Worm (Caenorhabditis elegans) whole organism, L4 larva: ENCODE data around the gene nspc-16.

Source experiments
- D1046.2 ChIP-seq: fragments of 200-800 bp; sonication (Bioruptor generic); IDR thresholded peaks from 2 replicates; pipeline ENCODE4 v1.3.6; 2022; ENCODE audit warnings: missing genetic modification characterization, missing compliant biosample characterization
- F10B5.3 ChIP-seq: sonication (generic microtip); optimal IDR thresholded peaks from 2 replicates; lab custom pipeline; 2016; ENCODE audit warnings: mild to moderate bottlenecking, missing genetic modification characterization, missing compliant biosample characterization
- F37D6.2 ChIP-seq: sonication (generic microtip); optimal IDR thresholded peaks from 2 replicates; lab custom pipeline; 2016; ENCODE audit warnings: mild to moderate bottlenecking, missing genetic modification characterization, missing compliant biosample characterization
- R02D3.7 ChIP-seq: fragments of 150-350 bp; sonication (generic microtip); optimal IDR thresholded peaks from 3 replicates; lab custom pipeline; 2014; ENCODE audit warnings: missing biosample characterization, missing genetic modification characterization
- T26A8.4 ChIP-seq: fragments of 200-800 bp; sonication (Bioruptor generic); IDR thresholded peaks from 2 replicates; pipeline ENCODE4 v1.3.6; 2022; ENCODE audit warnings: missing genetic modification characterization, missing compliant biosample characterization
- Y105C5A.15 ChIP-seq: fragments of 200-800 bp; sonication (Bioruptor generic); IDR thresholded peaks from 2 replicates; pipeline ENCODE4 v1.3.6; 2022; ENCODE audit warnings: missing genetic modification characterization, missing compliant biosample characterization
- Y5F2A.4 ChIP-seq: fragments of 200-800 bp; sonication (Bioruptor generic); optimal IDR thresholded peaks from 2 replicates; lab custom pipeline; 2018; ENCODE audit warnings: mild to moderate bottlenecking, missing genetic modification characterization, missing compliant biosample characterization
- ama-1 ChIP-seq: fragments of 150-350 bp; optimal IDR thresholded peaks from 2 replicates; lab custom pipeline; 2014; ENCODE audit warnings: inconsistent platforms, mixed read lengths
- ceh-20 ChIP-seq: fragments of 200-800 bp; sonication (Bioruptor generic); IDR thresholded peaks from 2 replicates; pipeline ENCODE4 v1.3.6; 2022; ENCODE audit warnings: missing genetic modification reagents, missing genetic modification characterization, missing compliant biosample characterization
- ceh-44 ChIP-seq: fragments of 200-800 bp; sonication (Bioruptor generic); IDR thresholded peaks from 2 replicates; pipeline ENCODE4 v1.3.6; 2022; ENCODE audit warnings: missing genetic modification reagents, missing genetic modification characterization, missing compliant biosample characterization
- ces-1 ChIP-seq: fragments of 150-350 bp; sonication (generic microtip); optimal IDR thresholded peaks from 4 replicates; lab custom pipeline; 2014; ENCODE audit warnings: missing biosample characterization, missing genetic modification reagents, missing genetic modification characterization
- daf-12 ChIP-seq: fragments of 150-350 bp; optimal IDR thresholded peaks from 2 replicates; lab custom pipeline; 2014; ENCODE audit warnings: missing biosample characterization, missing genetic modification reagents, missing genetic modification characterization
- daf-16 ChIP-seq, 3 experiments: sonication (generic microtip); optimal IDR thresholded peaks; 2 replicates each; lab custom pipeline; 2016 to 2017; ENCODE audit warnings: missing genetic modification characterization in 3 of 3, missing genetic modification reagents in 3 of 3, mild to moderate bottlenecking in 2 of 3, missing compliant biosample characterization in 2 of 3, missing biosample characterization in 1 of 3, moderate library complexity in 1 of 3
- daf-19 ChIP-seq: fragments of 200-800 bp; sonication (Bioruptor generic); conservative IDR thresholded peaks from 2 replicates; pipeline ENCODE4 v1.3.6; 2022; ENCODE audit warnings: missing genetic modification characterization, missing compliant biosample characterization
- dmd-6 ChIP-seq: fragments of 200-800 bp; sonication (Bioruptor generic); IDR thresholded peaks from 2 replicates; pipeline ENCODE4 v1.3.6; 2022; ENCODE audit warnings: missing genetic modification reagents, missing genetic modification characterization, missing compliant biosample characterization
- dmd-8 ChIP-seq: fragments of 200-800 bp; sonication (Bioruptor generic); IDR thresholded peaks from 2 replicates; pipeline ENCODE4 v1.3.6; 2022; ENCODE audit warnings: missing genetic modification characterization, missing compliant biosample characterization
- dmd-9 ChIP-seq: fragments of 200-800 bp; sonication (Bioruptor generic); IDR thresholded peaks from 2 replicates; pipeline ENCODE4 v1.3.6; 2022; ENCODE audit warnings: missing genetic modification reagents, missing genetic modification characterization, missing compliant biosample characterization
- dpl-1 ChIP-seq: fragments of 150-350 bp; optimal IDR thresholded peaks from 2 replicates; lab custom pipeline; 2014; ENCODE audit warnings: missing biosample characterization, missing genetic modification reagents, missing genetic modification characterization
- egl-27 ChIP-seq: sonication (generic microtip); optimal IDR thresholded peaks from 3 replicates; lab custom pipeline; 2017; ENCODE audit warnings: missing biosample characterization, missing genetic modification reagents, missing genetic modification characterization
- egl-43 ChIP-seq: fragments of 200-800 bp; sonication (Bioruptor generic); IDR thresholded peaks from 2 replicates; pipeline ENCODE4 v1.3.6; 2022; ENCODE audit warnings: missing genetic modification reagents, missing genetic modification characterization, missing compliant biosample characterization
- fkh-10 ChIP-seq: fragments of 150-350 bp; optimal IDR thresholded peaks from 2 replicates; lab custom pipeline; 2014; ENCODE audit warnings: missing biosample characterization, missing genetic modification reagents, missing genetic modification characterization
- fos-1 ChIP-seq: fragments of 150-350 bp; optimal IDR thresholded peaks from 2 replicates; lab custom pipeline; 2014; ENCODE audit warnings: missing biosample characterization, missing genetic modification characterization
- gei-8 ChIP-seq: fragments of 200-800 bp; sonication (Bioruptor generic); optimal IDR thresholded peaks from 2 replicates; lab custom pipeline; 2018; ENCODE audit warnings: mild to moderate bottlenecking, missing genetic modification characterization, missing compliant biosample characterization
- hif-1 ChIP-seq, 2 experiments: sonication (generic microtip); optimal IDR thresholded peaks; 2 replicates each; lab custom pipeline; 2016 to 2017; ENCODE audit warnings: missing compliant biosample characterization in 2 of 2, missing genetic modification characterization in 2 of 2, missing genetic modification reagents in 2 of 2, missing genotype in 2 of 2, mild to moderate bottlenecking in 1 of 2
- jun-1 ChIP-seq: fragments of 150-350 bp; optimal IDR thresholded peaks from 2 replicates; lab custom pipeline; 2014; ENCODE audit warnings: missing biosample characterization, missing genetic modification reagents, missing genetic modification characterization
- lin-1 ChIP-seq: fragments of 200-800 bp; sonication (Bioruptor generic); IDR thresholded peaks from 2 replicates; pipeline ENCODE4 v1.3.6; 2022; ENCODE audit warnings: missing genetic modification reagents, missing genetic modification characterization, missing compliant biosample characterization
- lin-13 ChIP-seq: fragments of 150-350 bp; optimal IDR thresholded peaks from 2 replicates; lab custom pipeline; 2014; ENCODE audit warnings: missing biosample characterization, missing genetic modification reagents, missing genetic modification characterization
- lin-15B ChIP-seq: fragments of 150-350 bp; sonication (generic microtip); optimal IDR thresholded peaks from 3 replicates; lab custom pipeline; 2014; ENCODE audit warnings: missing biosample characterization, missing genetic modification characterization
- lin-38 ChIP-seq: fragments of 200-800 bp; sonication (Bioruptor generic); IDR thresholded peaks from 2 replicates; pipeline ENCODE4 v1.3.6; 2022; ENCODE audit warnings: missing genetic modification reagents, missing genetic modification characterization, missing compliant biosample characterization
- lir-3 ChIP-seq: sonication (generic microtip); optimal IDR thresholded peaks from 2 replicates; lab custom pipeline; 2016; ENCODE audit warnings: mild to moderate bottlenecking, missing genetic modification characterization, missing compliant biosample characterization
- mdl-1 ChIP-seq, 2 experiments: fragments of 150-350 bp in 1 of 2; sonication (generic microtip) in 1 of 2; optimal IDR thresholded peaks; 2 replicates each; lab custom pipeline; 2014 to 2017; ENCODE audit warnings: missing biosample characterization in 2 of 2, missing genetic modification characterization in 2 of 2
- nhr-10 ChIP-seq: fragments of 150-350 bp; optimal IDR thresholded peaks from 2 replicates; lab custom pipeline; 2014; ENCODE audit warnings: missing biosample characterization, missing genetic modification characterization
- nhr-102 ChIP-seq: sonication (generic microtip); optimal IDR thresholded peaks from 2 replicates; lab custom pipeline; 2016; ENCODE audit warnings: mild to moderate bottlenecking, missing genetic modification characterization, moderate library complexity, missing compliant biosample characterization
- nhr-11 ChIP-seq: fragments of 150-350 bp; optimal IDR thresholded peaks from 2 replicates; lab custom pipeline; 2014; ENCODE audit warnings: missing biosample characterization, missing genetic modification characterization
- nhr-28 ChIP-seq: fragments of 150-350 bp; optimal IDR thresholded peaks from 2 replicates; lab custom pipeline; 2014; ENCODE audit warnings: missing biosample characterization, missing genetic modification characterization
- nhr-48 ChIP-seq: sonication (generic microtip); optimal IDR thresholded peaks from 2 replicates; lab custom pipeline; 2016; ENCODE audit warnings: mild to moderate bottlenecking, missing genetic modification characterization, missing compliant biosample characterization
- nhr-77 ChIP-seq: fragments of 150-350 bp; optimal IDR thresholded peaks from 2 replicates; lab custom pipeline; 2014; ENCODE audit warnings: missing biosample characterization, missing genetic modification characterization
- rbr-2 ChIP-seq: sonication (generic microtip); optimal IDR thresholded peaks from 2 replicates; lab custom pipeline; 2016; ENCODE audit warnings: missing genotype, missing genetic modification characterization, missing compliant biosample characterization
- saeg-2 ChIP-seq: fragments of 200-800 bp; sonication (Bioruptor generic); IDR thresholded peaks from 2 replicates; pipeline ENCODE4 v1.3.6; 2022; ENCODE audit warnings: missing genetic modification reagents, missing genetic modification characterization, missing compliant biosample characterization
- set-16 ChIP-seq: fragments of 200-800 bp; sonication (Bioruptor generic); IDR thresholded peaks from 2 replicates; pipeline ENCODE4 v1.3.6; 2022; ENCODE audit warnings: missing genetic modification reagents, missing genetic modification characterization, missing compliant biosample characterization
- snpc-1.2 ChIP-seq: fragments of 200-800 bp; sonication (Bioruptor generic); IDR thresholded peaks from 2 replicates; pipeline ENCODE4 v1.3.6; 2022; ENCODE audit warnings: missing genetic modification reagents, missing genetic modification characterization, missing compliant biosample characterization
- snpc-4 ChIP-seq: fragments of 150-350 bp; optimal IDR thresholded peaks from 2 replicates; lab custom pipeline; 2014; ENCODE audit warnings: missing biosample characterization, missing genetic modification characterization
- spr-3 ChIP-seq: fragments of 200-800 bp; sonication (Bioruptor generic); optimal IDR thresholded peaks from 2 replicates; lab custom pipeline; 2018; ENCODE audit warnings: mild to moderate bottlenecking, missing genetic modification characterization, missing compliant biosample characterization
- tag-97 ChIP-seq: fragments of 200-800 bp; sonication (Bioruptor generic); IDR thresholded peaks from 2 replicates; pipeline ENCODE4 v1.3.6; 2022; ENCODE audit warnings: missing genetic modification characterization, missing compliant biosample characterization
- unc-130 ChIP-seq: sonication (generic microtip); optimal IDR thresholded peaks from 2 replicates; lab custom pipeline; 2016; ENCODE audit warnings: missing genetic modification reagents, missing genetic modification characterization, missing compliant biosample characterization
- zag-1 ChIP-seq: fragments of 150-350 bp; optimal IDR thresholded peaks from 2 replicates; lab custom pipeline; 2014; ENCODE audit warnings: missing biosample characterization, missing genetic modification characterization
- zfp-2 ChIP-seq: sonication (generic microtip); optimal IDR thresholded peaks from 2 replicates; lab custom pipeline; 2016; ENCODE audit warnings: mild to moderate bottlenecking, missing genetic modification characterization, missing compliant biosample characterization
- ztf-11 ChIP-seq: fragments of 150-350 bp; optimal IDR thresholded peaks from 2 replicates; lab custom pipeline; 2014; ENCODE audit warnings: missing biosample characterization, missing genetic modification characterization
- ztf-7 ChIP-seq: fragments of 150-350 bp; optimal IDR thresholded peaks from 2 replicates; lab custom pipeline; 2014; ENCODE audit warnings: missing biosample characterization, missing genetic modification characterization

The nspc-16 gene

ce11 chrX:14525325-14526305, 2.2 kb downstream of the nspc-16 start (continued):
- peak; percentile 99 for TF ChIP-seq egl-43 (GFP tag; lab: Robert Waterston, UW)
- peak; percentile 98 for TF ChIP-seq spr-3 (GFP tag; lab: Kevin White, UChicago)
- TF ChIP-seq set-16 (GFP tag; lab: Robert Waterston, UW) = peak; percentile 45
- 0 out of 2 replicates have a peak, but pooled peaks have one; percentile 45 for TF ChIP-seq ceh-44 (GFP tag; lab: Robert Waterston, UW)
- TF ChIP-seq rbr-2 (tag; lab: Kevin White, UChicago) = peak; percentile 99
- peak; percentile 91 for TF ChIP-seq lin-38 (GFP tag; lab: Robert Waterston, UW)
- peak; percentile 88 for TF ChIP-seq zfp-2 (tag; lab: Kevin White, UChicago)
- TF ChIP-seq D1046.2 (GFP tag; lab: Robert Waterston, UW) = peak; percentile 95
- TF ChIP-seq tag-97 (GFP tag; lab: Robert Waterston, UW) = 0 out of 2 replicates have a peak, but pooled peaks have one; percentile 49
- peak; percentile 98 for TF ChIP-seq dmd-6 (GFP tag; lab: Robert Waterston, UW)
- peak; percentile 97 for TF ChIP-seq nhr-48 (tag; lab: Kevin White, UChicago)
- peak; percentile 96 for TF ChIP-seq ces-1 (GFP tag; lab: Kevin White, UChicago)
- TF ChIP-seq lin-15B (tag; lab: Kevin White, UChicago) = peak; percentile 71
- peak; percentile 96 for TF ChIP-seq fos-1 (tag; lab: Kevin White, UChicago)
- TF ChIP-seq nhr-77 (tag; lab: Kevin White, UChicago) = peak; percentile 100
- TF ChIP-seq nhr-28 (tag; lab: Kevin White, UChicago) = peak; percentile 88
- TF ChIP-seq F37D6.2 = peak; percentile 99
- TF ChIP-seq fkh-10 = peak; percentile 98
- TF ChIP-seq daf-16 (GFP tag; optimal IDR thresholded peaks at IDR 0.05; lab: Kevin White, UChicago) = peak; percentile 96 to 99
- TF ChIP-seq daf-16 (tag; optimal IDR thresholded peaks at IDR 0.05; lab: Kevin White, UChicago) = peak; percentile 97
- TF ChIP-seq lin-13 (GFP tag; lab: Kevin White, UChicago) = peak; percentile 94
- peak; percentile 62 for TF ChIP-seq snpc-4 (tag; lab: Kevin White, UChicago)
- TF ChIP-seq egl-27 (tag; lab: Kevin White, UChicago) = no peak
- peak; percentile 41; the same call in 1 of the 2 replicates for TF ChIP-seq snpc-1.2 (GFP tag; lab: Robert Waterston, UW)
- peak; percentile 96 for TF ChIP-seq ztf-7
- peak; percentile 91 for TF ChIP-seq ztf-11
- peak; percentile 78 to 91 for TF ChIP-seq hif-1 (tag; optimal IDR thresholded peaks at IDR 0.05; lab: Kevin White, UChicago)
- TF ChIP-seq R02D3.7 (tag; lab: Kevin White, UChicago) = no peak
- peak; percentile 99 for TF ChIP-seq nhr-10 (tag; lab: Kevin White, UChicago)
- peak; percentile 99 for TF ChIP-seq daf-19 (GFP tag; lab: Robert Waterston, UW)
- TF ChIP-seq gei-8 (GFP tag; lab: Kevin White, UChicago) = peak; percentile 88
- TF ChIP-seq ceh-20 (GFP tag; lab: Robert Waterston, UW) = peak; percentile 99
- TF ChIP-seq zag-1 = peak; percentile 98
- no peak for TF ChIP-seq ama-1 (lab: Kevin White, UChicago)
- TF ChIP-seq jun-1 = peak; percentile 100
- peak; percentile 98 for TF ChIP-seq F10B5.3
- peak; percentile 88 for TF ChIP-seq Y105C5A.15 (GFP tag; lab: Robert Waterston, UW)
- peak; percentile 89 to 98 for TF ChIP-seq mdl-1 (tag; optimal IDR thresholded peaks at IDR 0.05; lab: Kevin White, UChicago)
- TF ChIP-seq dmd-8 = peak; percentile 79; the same call in 1 of the 2 replicates
- TF ChIP-seq dmd-9 (GFP tag; lab: Robert Waterston, UW) = peak; percentile 93
- no peak for TF ChIP-seq unc-130 (GFP tag; lab: Kevin White, UChicago)
- peak; percentile 76 for TF ChIP-seq dpl-1 (GFP tag; lab: Kevin White, UChicago)
- TF ChIP-seq saeg-2 (GFP tag; lab: Robert Waterston, UW) = peak; percentile 99
- peak; percentile 97 for TF ChIP-seq lin-1 (GFP tag; lab: Robert Waterston, UW)
- TF ChIP-seq Y5F2A.4 (GFP tag; lab: Kevin White, UChicago) = peak; percentile 97
- TF ChIP-seq lir-3 (tag; lab: Kevin White, UChicago) = peak; percentile 95
- peak; percentile 100 for TF ChIP-seq nhr-102 (tag; lab: Kevin White, UChicago)
- peak; percentile 100 for TF ChIP-seq T26A8.4 (GFP tag; lab: Robert Waterston, UW)
- TF ChIP-seq daf-12 = no peak
- peak; percentile 99 for TF ChIP-seq nhr-11
